Fruit fly (Drosophila melanogaster) whole organism, pupa: Measurements from ENCODE around the gene fws.

Source experiments
- CG10348 ChIP-seq: fragments of 200-800 bp; sonication (Bioruptor generic); IDR thresholded peaks from 2 replicates; pipeline ENCODE4 v1.3.6; 2022; ENCODE audit warnings: missing biosample characterization, missing genetic modification characterization
- CG12605 ChIP-seq: fragments of 200-800 bp; sonication (Bioruptor generic); IDR thresholded peaks from 2 replicates; pipeline ENCODE4 v1.3.6; 2022; ENCODE audit warnings: missing biosample characterization, missing genetic modification characterization
- CG14655 ChIP-seq: fragments of 200-800 bp; sonication (Bioruptor generic); optimal IDR thresholded peaks from 3 replicates; lab custom pipeline; 2017; ENCODE audit warnings: mild to moderate bottlenecking, missing biosample characterization, missing genetic modification reagents, missing genetic modification characterization
- CG15710 ChIP-seq: fragments of 200-800 bp; sonication (Bioruptor generic); optimal IDR thresholded peaks from 2 replicates; lab custom pipeline; 2018; ENCODE audit warnings: missing biosample characterization, mild to moderate bottlenecking, missing genetic modification characterization, moderate library complexity
- CG32121 ChIP-seq: fragments of 200-800 bp; sonication (Bioruptor generic); IDR thresholded peaks from 2 replicates; pipeline ENCODE4 v1.3.6; 2022; ENCODE audit warnings: missing biosample characterization, missing genetic modification characterization
- CG4496 ChIP-seq: fragments of 200-800 bp; sonication (Bioruptor generic); IDR thresholded peaks from 3 replicates; pipeline ENCODE4 v1.3.6; 2022; ENCODE audit warnings: missing biosample characterization, missing genetic modification characterization
- CG8159 ChIP-seq: fragments of 200-800 bp; sonication (Bioruptor generic); optimal IDR thresholded peaks from 3 replicates; lab custom pipeline; 2018; ENCODE audit warnings: missing biosample characterization, mild to moderate bottlenecking, missing genetic modification characterization, moderate library complexity
- CG9948 ChIP-seq: fragments of 200-800 bp; sonication (Bioruptor generic); optimal IDR thresholded peaks from 2 replicates; lab custom pipeline; 2018; ENCODE audit warnings: missing biosample characterization, mild to moderate bottlenecking, missing genetic modification characterization, moderate library complexity
- EcR ChIP-seq: fragments of 200-800 bp; sonication (Bioruptor generic); optimal IDR thresholded peaks from 3 replicates; lab custom pipeline; 2019; ENCODE audit warnings: missing biosample characterization, missing genetic modification characterization, mild to moderate bottlenecking, moderate library complexity, missing genetic modification reagents
- Ets98B ChIP-seq: fragments of 200-800 bp; sonication (Bioruptor generic); IDR thresholded peaks from 2 replicates; pipeline ENCODE4 v1.3.6; 2022; ENCODE audit warnings: missing biosample characterization, missing genetic modification characterization
- Pif1B ChIP-seq: fragments of 200-800 bp; sonication (Bioruptor generic); optimal IDR thresholded peaks from 3 replicates; lab custom pipeline; 2016; ENCODE audit warnings: missing biosample characterization, missing genetic modification characterization
- fd96Ca ChIP-seq: fragments of 200-800 bp; sonication (Bioruptor generic); IDR thresholded peaks from 3 replicates; pipeline ENCODE4 v1.3.6; 2022; ENCODE audit warnings: missing biosample characterization, missing genetic modification characterization
- rn ChIP-seq: fragments of 200-800 bp; sonication (Bioruptor generic); IDR thresholded peaks from 2 replicates; pipeline ENCODE4 v1.3.6; 2022; ENCODE audit warnings: missing biosample characterization, missing genetic modification characterization

dm6 chr2L:17480943-17481580, at the start of gene fws, which contains the start of gene Lamtor3:
- TF ChIP-seq CG14655 (peak; percentile 99), rn (GFP tag; lab: Robert Waterston, UW) (peak; percentile 99), CG32121 (GFP tag; lab: Robert Waterston, UW) (peak; percentile 99), CG12605 (peak; percentile 99), CG10348 (GFP tag; lab: Robert Waterston, UW) (peak; percentile 98), Pif1B (GFP tag; lab: Kevin White, UChicago) (peak; percentile 99), EcR (GFP tag; lab: Kevin White, UChicago) (peak; percentile 41), Ets98B (GFP tag; lab: Robert Waterston, UW) (peak; percentile 100), CG8159 (tag; lab: Kevin White, UChicago) (peak; percentile 99), CG15710 (tag; lab: Kevin White, UChicago) (peak; percentile 99), CG9948 (tag; lab: Kevin White, UChicago) (peak; percentile 99), fd96Ca (GFP tag; lab: Robert Waterston, UW) (peak; percentile 100), CG4496 (peak; percentile 100)
